Fruit fly (Drosophila melanogaster): ENCODE data around the gene CG6138.

Gene CG6138

DNA sequence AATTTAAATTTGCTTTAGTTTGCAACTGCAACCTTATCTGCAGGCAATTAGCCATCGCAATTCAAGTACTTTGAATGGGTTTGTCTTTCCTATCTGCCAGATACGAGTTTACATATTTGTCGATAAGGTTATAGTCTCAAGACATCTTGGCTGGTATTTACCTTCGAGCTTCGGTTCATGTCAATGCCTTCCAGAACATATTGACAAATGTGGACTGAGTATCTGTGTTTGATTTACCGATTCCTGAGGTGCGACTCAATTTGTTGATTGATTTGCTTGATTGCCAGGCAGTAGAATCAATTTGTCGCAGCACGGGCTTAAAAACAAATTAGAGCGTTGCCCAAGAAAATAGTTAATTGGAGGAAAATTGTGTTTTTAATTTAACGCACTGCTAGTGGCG, 14.2 kb upstream of the CG6138 start (continued):
- TF ChIP-seq pros (GFP tag; optimal IDR thresholded peaks at IDR 0.05), result peak; percentile 64
- TF ChIP-seq CG15696 (tag; optimal IDR thresholded peaks at IDR 0.05), result peak; percentile 82
- TF ChIP-seq CG18476 (GFP tag; optimal IDR thresholded peaks at IDR 0.05), result no peak
- no peak for TF ChIP-seq maf-S (GFP tag; optimal IDR thresholded peaks at IDR 0.05)
- peak; percentile 45; the same call in 1 of the 3 replicates for TF ChIP-seq otp (GFP tag; IDR thresholded peaks at IDR 0.05)
- TF ChIP-seq prd (optimal IDR thresholded peaks at IDR 0.05), result no peak
- TF ChIP-seq prd (GFP tag; IDR thresholded peaks at IDR 0.05), result 0 out of 3 replicates have a peak, but pooled peaks have one; percentile 20
- no peak for TF ChIP-seq NK7.1 (GFP tag; optimal IDR thresholded peaks at IDR 0.05)
- TF ChIP-seq Awh (GFP tag; IDR thresholded peaks at IDR 0.05), result 0 out of 2 replicates have a peak, but pooled peaks have one; percentile 25
- TF ChIP-seq nau (GFP tag; optimal IDR thresholded peaks at IDR 0.05), result peak; percentile 41
- TF ChIP-seq exex (tag; optimal IDR thresholded peaks at IDR 0.05), result peak; percentile 36
- TF ChIP-seq CG11093 (GFP tag; IDR thresholded peaks at IDR 0.05), result no peak
- TF ChIP-seq grn (GFP tag; optimal IDR thresholded peaks at IDR 0.05), result peak; percentile 87
- TF ChIP-seq CG18599 (GFP tag; optimal IDR thresholded peaks at IDR 0.05), result peak; percentile 18
- TF ChIP-seq CG12155 (GFP tag; optimal IDR thresholded peaks at IDR 0.05), result no peak
- peak; percentile 86 for TF ChIP-seq CG33557 (GFP tag; optimal IDR thresholded peaks at IDR 0.05)
- peak; percentile 43 for TF ChIP-seq unpg (GFP tag; optimal IDR thresholded peaks at IDR 0.05)
- 0 out of 3 replicates have a peak, but pooled peaks have one; percentile 35 for TF ChIP-seq CG11695 (GFP tag; IDR thresholded peaks at IDR 0.05)
- no peak for TF ChIP-seq CG4617 (GFP tag; optimal IDR thresholded peaks at IDR 0.05; ENCODE audit: borderline replicate concordance)
- TF ChIP-seq lola (GFP tag; optimal IDR thresholded peaks at IDR 0.05), result peak in 1 of 3 experiments; percentile 55
- peak; percentile 21 for TF ChIP-seq fd102C (GFP tag; optimal IDR thresholded peaks at IDR 0.05)
- peak; percentile 79 for TF ChIP-seq lab (GFP tag; optimal IDR thresholded peaks at IDR 0.05)
- TF ChIP-seq org-1 (GFP tag; optimal IDR thresholded peaks at IDR 0.05), result peak; percentile 41
- TF ChIP-seq salm (tag; optimal IDR thresholded peaks at IDR 0.05), result peak; percentile 22
- no peak for TF ChIP-seq CG16779 (GFP tag; IDR thresholded peaks at IDR 0.05)
- TF ChIP-seq klu (GFP tag; IDR thresholded peaks at IDR 0.05), result no peak
- TF ChIP-seq hth (optimal IDR thresholded peaks at IDR 0.05), result no peak
- no peak for TF ChIP-seq CG32767 (GFP tag; IDR thresholded peaks at IDR 0.05)
- TF ChIP-seq tx (GFP tag; optimal IDR thresholded peaks at IDR 0.05), result no peak
- TF ChIP-seq Spps (tag; optimal IDR thresholded peaks at IDR 0.05), result peak; percentile 7
- TF ChIP-seq CG11398 (GFP tag; optimal IDR thresholded peaks at IDR 0.05), result peak; percentile 31
- no peak for TF ChIP-seq wdn (GFP tag; IDR thresholded peaks at IDR 0.05)
- TF ChIP-seq esg (GFP tag; conservative IDR thresholded peaks at IDR 0.05), result no peak
- no peak for TF ChIP-seq CG14050 (GFP tag; IDR thresholded peaks at IDR 0.05)
- TF ChIP-seq oc (tag; optimal IDR thresholded peaks at IDR 0.05), result no peak
- peak; percentile 27 for TF ChIP-seq CG12219 (GFP tag; optimal IDR thresholded peaks at IDR 0.05)
- TF ChIP-seq CG3407 (GFP tag; optimal IDR thresholded peaks at IDR 0.05), result peak; percentile 44
- no peak for TF ChIP-seq Ada2b (GFP tag; IDR thresholded peaks at IDR 0.05)
- peak; percentile 24 for TF ChIP-seq Meics (GFP tag; optimal IDR thresholded peaks at IDR 0.05)
- TF ChIP-seq CG6689 (GFP tag; IDR thresholded peaks at IDR 0.05), result no peak
- no peak for TF ChIP-seq CG11456 (GFP tag; IDR thresholded peaks at IDR 0.05)
- TF ChIP-seq Hmr (GFP tag; optimal IDR thresholded peaks at IDR 0.05), result peak; percentile 8
- no peak for TF ChIP-seq E2f2 (GFP tag; IDR thresholded peaks at IDR 0.05)
- TF ChIP-seq CG17186 (GFP tag; optimal IDR thresholded peaks at IDR 0.05), result peak; percentile 8
- peak; percentile 49; the same call in 1 of the 2 replicates for TF ChIP-seq ranshi (GFP tag; IDR thresholded peaks at IDR 0.05)
- TF ChIP-seq CG12769 (tag; optimal IDR thresholded peaks at IDR 0.05), result peak; percentile 0
- peak; percentile 9 for TF ChIP-seq CG3281 (GFP tag; optimal IDR thresholded peaks at IDR 0.05)
- no peak for TF ChIP-seq Poxn (GFP tag; IDR thresholded peaks at IDR 0.05)
- peak in 1 of 2 experiments; percentile 52 for TF ChIP-seq bsh (GFP tag; optimal IDR thresholded peaks at IDR 0.05)
- no peak for TF ChIP-seq ab (GFP tag; optimal IDR thresholded peaks at IDR 0.05)
- TF ChIP-seq sd (tag; optimal IDR thresholded peaks at IDR 0.05), result peak; percentile 35

All from whole organism, embryonic.